Worm (Caenorhabditis elegans): ENCODE results near the gene F54D1.6.

DNA sequence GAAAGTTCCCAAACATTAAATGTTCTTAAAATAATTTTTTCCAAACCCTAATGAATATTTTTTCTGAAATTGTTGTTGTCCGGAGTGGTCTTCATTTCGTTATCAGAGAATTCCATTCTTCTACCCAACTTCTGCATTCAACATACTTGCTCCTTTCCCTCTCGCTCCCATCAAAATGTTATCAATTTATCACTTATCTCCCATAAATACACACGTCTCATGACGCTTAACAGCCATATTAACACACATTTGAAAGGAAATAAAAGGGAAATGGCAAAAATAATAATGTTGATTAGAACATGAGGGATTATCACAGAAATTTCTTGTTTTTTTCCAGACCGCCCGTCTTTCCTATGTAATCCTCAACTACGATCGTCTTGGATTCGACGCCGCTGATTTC lies 1.4 kb downstream of the F54D1.6 start:
- TF ChIP-seq him-1 (tag; optimal IDR thresholded peaks at IDR 0.05) (no peak), dao-5 (tag; optimal IDR thresholded peaks at IDR 0.05) (no peak)

All from whole organism, L4/young adult.